Worm (Caenorhabditis elegans): ENCODE data around the gene ZK180.8.

ZK180.8 gene

DNA sequence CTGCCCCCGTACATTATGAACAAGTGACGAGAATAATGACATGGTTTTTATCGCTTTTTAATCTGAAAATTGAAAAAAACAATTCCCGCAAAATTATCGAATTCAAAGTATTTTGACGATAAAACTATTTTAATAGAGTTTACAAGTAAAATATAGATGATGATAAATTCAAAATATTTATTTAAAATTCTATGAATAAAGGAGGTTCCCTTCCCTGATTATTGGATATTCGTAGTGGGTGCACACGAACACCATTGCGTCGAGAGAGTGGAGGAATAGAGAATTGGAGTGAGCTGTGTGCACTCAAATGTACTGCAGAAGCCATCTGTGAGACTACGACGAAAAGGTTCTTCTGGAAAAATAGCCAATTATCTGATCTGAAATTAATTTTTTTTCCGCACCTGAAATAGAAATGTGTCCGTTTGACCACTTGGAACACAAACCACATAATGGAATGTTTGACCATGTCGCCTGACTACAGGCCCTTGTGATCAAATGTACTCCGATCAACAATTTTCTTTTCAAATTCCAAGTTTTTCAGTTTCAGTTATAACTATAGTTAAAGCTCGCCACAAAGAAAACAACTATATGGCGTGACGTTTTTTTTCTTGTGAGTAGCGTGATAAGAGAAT is at the start of gene ZK180.8, which contains the start of gene rfth-1:
TSS of gene ZK180.8 (minus strand) at position 466 of the 632 bp plus-strand sequence.
TSS of gene rfth-1 (minus strand) at position 51 of the 632 bp plus-strand sequence.
- TF ChIP-seq tbx-11 (GFP tag; IDR thresholded peaks at IDR 0.05) (no peak), B0310.2 (tag; optimal IDR thresholded peaks at IDR 0.05) (no peak), tra-4 (tag; optimal IDR thresholded peaks at IDR 0.05) (no peak), ceh-36 (tag; optimal IDR thresholded peaks at IDR 0.05) (no peak), hmg-4 (GFP tag; optimal IDR thresholded peaks at IDR 0.05) (no peak), sea-1 (GFP tag; conservative IDR thresholded peaks at IDR 0.05) (no peak), aly-1 (tag; optimal IDR thresholded peaks at IDR 0.05) (no peak), hmbx-1 (tag; optimal IDR thresholded peaks at IDR 0.05) (no peak), scrt-1 (GFP tag; IDR thresholded peaks at IDR 0.05) (no peak), hnd-1 (tag; optimal IDR thresholded peaks at IDR 0.05) (no peak), ama-1 (optimal IDR thresholded peaks at IDR 0.05) (no peak), pes-1 (GFP tag; IDR thresholded peaks at IDR 0.05) (no peak), tbx-37 (GFP tag; conservative IDR thresholded peaks at IDR 0.05) (no peak), ets-7 (tag; optimal IDR thresholded peaks at IDR 0.05) (no peak), flt-1 (GFP tag; IDR thresholded peaks at IDR 0.05) (no peak), F13C5.2 (tag; optimal IDR thresholded peaks at IDR 0.05) (no peak), ceh-13 (GFP tag; optimal IDR thresholded peaks at IDR 0.05) (no peak)

- TF ChIP-seq hnd-1 (tag; optimal IDR thresholded peaks at IDR 0.05) = no peak
Observed at ce11 chrIV:4559160-4559559, 47.6 kb upstream of the ZK180.8 start.

DNA sequence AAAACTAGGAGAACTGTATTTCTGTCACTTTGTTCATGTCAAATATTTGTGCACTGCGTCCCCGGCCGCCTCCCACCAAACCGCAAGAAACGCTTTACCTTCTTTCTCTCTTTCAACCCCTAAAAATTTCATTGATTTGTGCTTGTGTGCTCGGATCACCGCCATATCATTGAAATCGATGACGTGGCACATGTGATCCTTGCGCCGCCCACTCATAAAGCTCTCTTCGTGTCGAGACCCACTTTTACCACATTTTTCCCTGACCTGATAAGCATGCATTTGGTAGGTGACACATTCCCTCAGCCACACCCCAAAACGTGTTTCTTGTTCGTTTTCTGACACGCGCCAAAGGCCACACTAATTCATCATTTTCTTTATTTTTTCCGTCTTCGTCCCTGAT is 46.2 kb upstream of the ZK180.8 start:
- no peak for TF ChIP-seq tbx-37 (GFP tag; conservative IDR thresholded peaks at IDR 0.05)
- TF ChIP-seq F13C5.2 (tag; optimal IDR thresholded peaks at IDR 0.05) = no peak
- no peak for TF ChIP-seq ama-1 (optimal IDR thresholded peaks at IDR 0.05)
- TF ChIP-seq hmg-4 (GFP tag; optimal IDR thresholded peaks at IDR 0.05) = no peak

DNA sequence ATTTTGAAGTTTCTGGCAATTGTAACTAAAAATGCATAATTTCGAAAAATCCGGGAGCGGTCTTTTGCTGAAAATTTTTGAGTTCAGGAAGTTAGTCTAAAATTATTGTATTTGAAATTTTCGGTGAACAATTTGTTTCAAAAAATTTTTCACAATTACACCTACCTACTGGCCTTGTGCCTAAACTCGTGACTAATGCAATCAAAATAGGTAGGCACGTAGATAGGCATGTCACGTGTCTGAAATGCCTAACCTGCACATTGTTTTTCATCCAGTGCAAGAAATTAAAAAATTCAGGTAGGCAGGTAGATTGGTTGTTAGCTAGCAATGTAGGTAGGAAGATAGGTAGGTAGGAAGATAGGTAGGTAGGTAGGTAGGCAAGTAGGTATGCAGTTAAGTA is 45.6 kb upstream of the ZK180.8 start:
- TF ChIP-seq hnd-1 (tag; optimal IDR thresholded peaks at IDR 0.05) = no peak
- no peak for TF ChIP-seq aly-1 (tag; optimal IDR thresholded peaks at IDR 0.05)
- no peak for TF ChIP-seq hmg-4 (GFP tag; optimal IDR thresholded peaks at IDR 0.05)
- no peak for TF ChIP-seq tra-4 (tag; optimal IDR thresholded peaks at IDR 0.05)

DNA sequence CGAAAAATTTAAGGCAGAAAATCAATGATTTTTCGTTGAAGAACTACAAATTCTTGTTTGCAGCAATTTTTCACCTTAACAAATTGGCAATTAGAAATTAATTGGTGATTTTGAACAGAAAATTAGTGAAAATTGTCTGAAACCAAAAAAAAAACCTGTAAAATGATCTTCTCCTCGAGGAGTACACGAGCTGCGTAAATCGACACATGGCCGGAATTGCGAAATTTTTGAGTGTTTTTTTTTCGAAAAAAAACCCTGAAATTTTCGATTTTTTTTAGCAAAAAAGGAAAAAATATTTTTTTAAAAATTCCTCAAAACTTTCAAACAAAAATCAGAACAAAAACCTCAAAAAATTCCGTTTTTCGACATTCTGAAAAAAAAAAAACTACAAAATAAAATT is 40.0 kb upstream of the ZK180.8 start:
- no peak for TF ChIP-seq scrt-1 (GFP tag; IDR thresholded peaks at IDR 0.05)
- no peak for TF ChIP-seq sea-1 (GFP tag; conservative IDR thresholded peaks at IDR 0.05)
- TF ChIP-seq pes-1 (GFP tag; IDR thresholded peaks at IDR 0.05) = no peak
- no peak for TF ChIP-seq hmg-4 (GFP tag; optimal IDR thresholded peaks at IDR 0.05)
- no peak for TF ChIP-seq ceh-13 (GFP tag; optimal IDR thresholded peaks at IDR 0.05)
- no peak for TF ChIP-seq ceh-36 (tag; optimal IDR thresholded peaks at IDR 0.05)
- no peak for TF ChIP-seq aly-1 (tag; optimal IDR thresholded peaks at IDR 0.05)
- no peak for TF ChIP-seq flt-1 (GFP tag; IDR thresholded peaks at IDR 0.05)
- TF ChIP-seq ama-1 (optimal IDR thresholded peaks at IDR 0.05) = no peak
- no peak for TF ChIP-seq tbx-37 (GFP tag; conservative IDR thresholded peaks at IDR 0.05)
- TF ChIP-seq B0310.2 (tag; optimal IDR thresholded peaks at IDR 0.05) = no peak
- TF ChIP-seq ets-7 (tag; optimal IDR thresholded peaks at IDR 0.05) = no peak
- no peak for TF ChIP-seq tra-4 (tag; optimal IDR thresholded peaks at IDR 0.05)
- no peak for TF ChIP-seq F13C5.2 (tag; optimal IDR thresholded peaks at IDR 0.05)
- TF ChIP-seq hnd-1 (tag; optimal IDR thresholded peaks at IDR 0.05) = no peak
- no peak for TF ChIP-seq hmbx-1 (tag; optimal IDR thresholded peaks at IDR 0.05)
- no peak for TF ChIP-seq tbx-11 (GFP tag; IDR thresholded peaks at IDR 0.05)

ce11 chrIV:4548253-4548652 is 36.7 kb upstream of the ZK180.8 start, which contains the start of gene ZK185.1:
TSS of gene ZK185.1 (plus strand) at chrIV:4548553.
- TF ChIP-seq aly-1 (tag; optimal IDR thresholded peaks at IDR 0.05) (peak; percentile 5), F13C5.2 (tag; optimal IDR thresholded peaks at IDR 0.05) (no peak), B0310.2 (tag; optimal IDR thresholded peaks at IDR 0.05) (no peak)

DNA sequence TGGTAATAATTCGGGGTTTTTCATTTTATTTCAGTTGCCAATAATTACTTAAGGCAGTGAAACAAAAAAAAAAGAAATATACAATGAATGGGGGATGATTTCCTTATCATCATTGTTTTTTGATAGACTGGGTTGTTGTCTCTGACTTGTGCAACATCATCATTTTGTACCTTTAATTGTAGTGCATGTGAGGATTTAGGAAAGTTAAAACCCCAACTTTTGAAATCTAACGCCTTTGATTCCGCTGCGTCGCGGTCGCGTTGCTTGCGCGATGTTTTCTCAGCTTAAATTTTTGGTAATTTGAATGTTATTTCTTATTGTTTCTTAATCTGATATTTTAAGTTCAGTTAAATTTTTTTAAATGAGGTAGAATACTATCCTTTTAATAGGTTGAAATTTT is 34.3 kb upstream of the ZK180.8 start, which contains the start of gene ZK185.5:
TSS of gene ZK185.5 (minus strand) at position 101 of the 400 bp plus-strand sequence.
- TF ChIP-seq tra-4 (tag; optimal IDR thresholded peaks at IDR 0.05) (no peak), tbx-11 (GFP tag; IDR thresholded peaks at IDR 0.05) (no peak), tbx-37 (GFP tag; conservative IDR thresholded peaks at IDR 0.05) (no peak), ceh-36 (tag; optimal IDR thresholded peaks at IDR 0.05) (no peak), hmbx-1 (tag; optimal IDR thresholded peaks at IDR 0.05) (no peak)

DNA sequence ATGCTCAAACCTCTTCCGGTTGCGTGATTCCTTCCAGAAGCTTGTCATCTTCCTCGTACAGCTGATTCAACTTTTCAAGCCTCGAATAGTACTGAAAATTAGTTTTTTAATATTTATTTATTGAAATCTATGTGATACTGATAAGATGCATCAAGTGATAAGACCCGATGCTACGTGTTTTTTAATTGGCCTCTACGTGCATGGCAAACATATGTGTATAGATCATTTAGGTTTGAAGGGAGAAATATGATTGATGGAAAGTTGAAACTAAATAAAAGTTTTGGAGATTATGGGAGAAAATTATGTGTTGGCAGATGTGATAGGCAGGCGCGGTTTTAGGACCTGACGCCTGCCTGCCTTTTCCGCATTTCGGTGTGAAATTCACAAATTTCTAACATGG is 32.7 kb upstream of the ZK180.8 start:
- TF ChIP-seq ceh-36 (tag; optimal IDR thresholded peaks at IDR 0.05) = no peak
- TF ChIP-seq tra-4 (tag; optimal IDR thresholded peaks at IDR 0.05) = no peak
- no peak for TF ChIP-seq scrt-1 (GFP tag; IDR thresholded peaks at IDR 0.05)
- no peak for TF ChIP-seq B0310.2 (tag; optimal IDR thresholded peaks at IDR 0.05)
- TF ChIP-seq pes-1 (GFP tag; IDR thresholded peaks at IDR 0.05) = no peak
- TF ChIP-seq sea-1 (GFP tag; conservative IDR thresholded peaks at IDR 0.05) = no peak
- TF ChIP-seq tbx-11 (GFP tag; IDR thresholded peaks at IDR 0.05) = no peak
- TF ChIP-seq flt-1 (GFP tag; IDR thresholded peaks at IDR 0.05) = no peak
- TF ChIP-seq hmg-4 (GFP tag; optimal IDR thresholded peaks at IDR 0.05) = no peak
- TF ChIP-seq ama-1 (optimal IDR thresholded peaks at IDR 0.05) = no peak
- no peak for TF ChIP-seq hmbx-1 (tag; optimal IDR thresholded peaks at IDR 0.05)
- TF ChIP-seq ets-7 (tag; optimal IDR thresholded peaks at IDR 0.05) = no peak
- no peak for TF ChIP-seq aly-1 (tag; optimal IDR thresholded peaks at IDR 0.05)
- no peak for TF ChIP-seq F13C5.2 (tag; optimal IDR thresholded peaks at IDR 0.05)

Data from whole organism, early embryonic.